Fruit fly (Drosophila melanogaster): ENCODE results near the gene CG44428.
A peak's percentile ranks its signal among the peaks of the same experiment; 100 is the strongest.

The CG44428 gene

DNA sequence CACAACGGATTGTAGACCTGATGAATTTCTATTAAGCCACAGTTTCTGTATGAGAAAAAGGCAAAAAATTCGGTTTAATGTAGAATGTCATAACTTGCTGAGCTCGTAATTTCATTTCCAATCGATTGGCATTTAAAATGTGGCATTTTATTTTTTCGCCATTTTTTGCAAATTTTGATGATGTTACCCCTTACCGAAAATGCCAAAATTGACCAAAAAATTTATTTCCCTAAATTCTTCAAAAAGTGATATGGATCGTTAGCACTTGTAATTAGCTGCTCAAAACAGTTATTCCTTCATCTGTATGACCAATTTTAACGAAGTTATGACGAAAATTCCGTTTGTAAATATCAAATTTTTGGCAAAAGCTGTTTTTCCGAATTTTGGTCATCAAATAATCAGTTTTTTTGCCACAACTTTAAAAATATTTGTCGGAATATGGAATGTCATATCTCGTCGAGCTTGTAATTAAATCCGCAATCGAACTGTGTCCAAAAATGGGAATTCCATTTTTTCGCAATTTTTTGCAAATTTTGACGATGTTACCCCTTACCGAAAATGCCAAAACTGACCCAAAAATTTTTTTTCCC, at the start of gene CG44428:
Gene CG44428, minus strand, starts transcription at position 51 of the 590 bp plus-strand sequence.
- no peak for TF ChIP-seq noc (tag; optimal IDR thresholded peaks at IDR 0.05)

DNA sequence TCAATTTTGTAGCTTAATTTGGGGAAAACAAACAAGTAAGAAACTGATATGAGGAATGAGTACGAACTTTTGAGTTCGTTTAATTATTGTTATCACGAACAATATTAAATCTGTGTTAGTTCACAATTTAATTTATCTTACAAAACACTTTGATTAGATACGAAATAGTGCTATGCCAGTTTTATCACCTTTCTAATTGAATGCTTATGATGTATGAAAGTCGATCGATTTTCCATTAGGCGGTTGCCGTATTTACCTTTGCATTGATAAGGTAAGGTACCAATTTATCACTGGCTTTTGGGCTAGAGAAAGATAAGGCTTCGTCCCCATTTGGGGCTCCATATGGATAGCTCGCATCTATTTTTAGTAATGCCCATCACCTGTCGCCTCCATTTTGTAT, 49.3 kb upstream of the CG44428 start:
- TF ChIP-seq noc (tag; optimal IDR thresholded peaks at IDR 0.05): no peak

DNA sequence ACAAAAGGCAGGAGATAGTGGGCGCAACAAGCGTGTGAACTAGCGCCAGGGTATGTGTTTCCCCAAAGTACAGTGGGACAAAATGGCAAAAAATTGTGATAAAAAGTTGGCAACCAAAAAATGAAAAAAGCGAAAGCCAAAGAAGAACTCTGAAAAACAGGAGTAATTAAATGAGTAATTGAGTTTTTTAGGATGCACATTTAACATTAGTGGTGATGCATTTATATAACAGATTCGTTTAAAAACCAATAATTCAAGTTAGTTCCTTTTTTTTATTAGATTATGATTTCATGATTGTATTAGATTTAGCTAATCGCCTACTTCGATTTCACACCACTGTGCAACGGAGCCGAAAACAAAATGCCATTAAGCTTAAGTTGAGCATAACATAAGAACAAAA, 42.3 kb upstream of the CG44428 start:
- peak; percentile 10 for TF ChIP-seq noc (tag; optimal IDR thresholded peaks at IDR 0.05)

dm6 chrX:13570255-13570654, 40.2 kb upstream of the CG44428 start:
- TF ChIP-seq noc (tag; optimal IDR thresholded peaks at IDR 0.05): no peak

- no peak for TF ChIP-seq noc (tag; optimal IDR thresholded peaks at IDR 0.05)
These were observed 38.8 kb upstream of the CG44428 start for dm6 chrX:13568841-13569240.

DNA sequence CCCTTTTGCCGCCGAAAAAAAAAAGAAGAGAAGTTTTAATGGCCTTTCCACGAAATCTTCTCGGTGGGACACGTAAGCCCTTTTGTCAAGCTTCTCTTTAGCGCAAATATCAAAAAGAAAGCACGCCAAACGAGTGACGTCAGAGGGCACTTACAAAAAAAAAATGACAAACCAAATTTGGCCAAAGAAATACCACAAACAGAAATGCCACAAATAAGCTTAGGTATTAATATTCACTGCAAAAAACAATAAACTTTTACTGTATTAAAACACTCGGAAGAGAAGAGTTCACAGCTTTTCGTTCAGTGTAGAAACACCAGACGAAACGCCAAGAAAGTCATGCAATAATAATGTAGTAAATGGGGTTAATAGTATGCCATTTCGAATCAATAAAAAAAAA, 38.1 kb upstream of the CG44428 start:
- TF ChIP-seq noc (tag; optimal IDR thresholded peaks at IDR 0.05): peak; percentile 11

DNA sequence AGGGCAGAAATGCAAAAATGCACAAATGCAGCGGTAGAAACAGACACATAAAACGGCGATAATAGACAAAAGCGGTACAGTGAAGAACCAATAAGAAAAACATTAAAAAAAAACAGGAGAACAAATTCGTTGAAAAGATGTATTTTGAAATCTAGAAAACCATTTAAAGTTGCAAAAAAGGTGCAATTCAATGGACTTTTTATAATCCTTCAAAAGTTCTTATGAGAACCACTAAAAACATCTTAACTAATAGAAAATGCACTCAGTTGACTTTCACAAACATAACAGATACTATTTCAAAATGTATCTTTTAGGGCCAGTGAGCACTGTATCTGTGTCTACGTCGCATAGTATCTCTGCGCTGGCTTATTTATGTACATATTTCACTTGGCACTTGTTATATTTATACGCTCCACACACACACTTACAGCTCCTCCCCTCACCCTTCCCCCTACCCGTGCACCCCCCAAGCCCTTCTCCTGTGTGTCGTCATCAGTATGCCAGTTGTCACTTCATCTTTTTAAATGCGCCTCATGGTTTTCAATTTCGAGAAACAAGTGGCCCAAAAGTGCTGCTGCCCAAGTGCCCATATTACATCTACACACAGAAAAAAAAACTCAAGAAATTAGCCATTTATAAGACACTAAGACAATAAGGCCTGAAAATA, 35.6 kb upstream of the CG44428 start:
- no peak for TF ChIP-seq noc (tag; optimal IDR thresholded peaks at IDR 0.05)

- TF ChIP-seq noc (tag; optimal IDR thresholded peaks at IDR 0.05): no peak
These were observed 33.7 kb upstream of the CG44428 start, which contains the start of the genes CG46311 and Tpst for dm6 chrX:13563483-13564443. Gene CG46311, plus strand, starts transcription at chrX:13563823. Gene Tpst, plus strand, starts transcription at chrX:13563823.

DNA sequence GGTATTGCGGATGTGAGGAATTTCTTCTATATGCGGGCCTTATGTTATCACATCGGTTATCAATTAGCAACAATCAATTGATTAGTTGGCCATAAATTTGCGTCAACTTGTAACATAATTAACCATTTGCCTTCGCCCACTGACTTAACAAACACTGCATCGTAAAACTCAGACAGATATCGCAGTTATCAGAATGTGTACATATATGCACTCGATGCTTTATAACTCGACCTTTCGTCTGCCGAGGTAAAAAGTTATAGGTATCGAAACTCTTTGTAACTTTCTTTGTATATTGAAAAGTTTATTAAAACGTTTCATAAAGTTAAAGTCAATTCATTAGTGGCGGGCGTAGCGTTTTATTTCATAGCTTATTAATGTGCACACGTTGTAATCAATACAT, 33.0 kb upstream of the CG44428 start:
- TF ChIP-seq noc (tag; optimal IDR thresholded peaks at IDR 0.05): no peak

DNA sequence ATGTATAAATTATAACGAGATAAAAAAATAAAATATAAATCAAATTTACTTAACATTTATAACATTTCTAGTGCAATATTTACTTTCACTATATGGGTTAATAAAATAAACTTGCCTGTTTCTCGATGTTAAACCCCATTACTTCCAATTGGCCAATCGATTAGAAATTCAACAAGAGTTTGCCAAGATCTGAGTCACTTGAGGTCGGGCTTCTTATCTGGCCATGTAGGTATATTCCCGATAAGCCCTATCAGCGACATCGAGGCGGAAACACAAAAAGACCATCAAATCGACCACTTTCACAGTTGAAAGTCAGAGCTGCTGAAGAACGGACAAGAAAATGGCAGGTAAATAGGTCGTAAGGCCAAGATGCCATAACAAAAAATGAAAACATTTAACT, 31.3 kb upstream of the CG44428 start, which contains the start of gene CG32633:
Gene CG32633, plus strand, starts transcription at position 301 of the 400 bp plus-strand sequence.
- no peak for TF ChIP-seq noc (tag; optimal IDR thresholded peaks at IDR 0.05)

- TF ChIP-seq noc (tag; optimal IDR thresholded peaks at IDR 0.05): no peak
These were observed 26.1 kb upstream of the CG44428 start, which contains the start of gene CG32631 for dm6 chrX:13556172-13556571. Gene CG32631, plus strand, starts transcription at chrX:13556472.

DNA sequence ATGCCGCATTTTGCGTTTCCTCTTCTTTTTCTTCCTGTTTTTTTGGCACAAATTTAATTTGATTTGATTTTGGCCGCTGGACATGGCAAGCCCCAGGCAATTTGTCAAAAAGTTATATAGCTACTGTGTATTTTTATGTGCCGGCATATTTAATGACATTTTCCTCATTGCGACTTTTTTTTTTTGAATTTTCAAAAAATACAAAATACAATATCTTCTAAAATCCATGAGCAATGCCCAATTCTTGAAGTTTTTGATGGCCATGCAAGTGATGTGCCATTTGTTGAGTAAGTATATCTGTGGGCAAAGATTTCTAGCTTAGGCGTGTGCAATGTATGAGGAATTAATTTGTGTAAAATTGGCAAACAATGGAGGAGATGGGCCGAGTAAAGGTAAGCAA, 25.7 kb upstream of the CG44428 start, which contains the start of gene CG11816:
Gene CG11816, minus strand, starts transcription at position 101 of the 400 bp plus-strand sequence.
- no peak for TF ChIP-seq noc (tag; optimal IDR thresholded peaks at IDR 0.05)

- no peak for TF ChIP-seq noc (tag; optimal IDR thresholded peaks at IDR 0.05)
These were observed 13.3 kb upstream of the CG44428 start, which contains the start of gene Cpr12A for dm6 chrX:13543343-13543742. Gene Cpr12A, plus strand, starts transcription at chrX:13543643.

- no peak for TF ChIP-seq noc (tag; optimal IDR thresholded peaks at IDR 0.05)
These were observed 12.0 kb upstream of the CG44428 start for dm6 chrX:13542084-13542483.

dm6 chrX:13540920-13541605, 11.0 kb upstream of the CG44428 start:
- no peak for TF ChIP-seq noc (tag; optimal IDR thresholded peaks at IDR 0.05)
